Worm (Caenorhabditis elegans): ENCODE data around the gene sdz-6.

DNA sequence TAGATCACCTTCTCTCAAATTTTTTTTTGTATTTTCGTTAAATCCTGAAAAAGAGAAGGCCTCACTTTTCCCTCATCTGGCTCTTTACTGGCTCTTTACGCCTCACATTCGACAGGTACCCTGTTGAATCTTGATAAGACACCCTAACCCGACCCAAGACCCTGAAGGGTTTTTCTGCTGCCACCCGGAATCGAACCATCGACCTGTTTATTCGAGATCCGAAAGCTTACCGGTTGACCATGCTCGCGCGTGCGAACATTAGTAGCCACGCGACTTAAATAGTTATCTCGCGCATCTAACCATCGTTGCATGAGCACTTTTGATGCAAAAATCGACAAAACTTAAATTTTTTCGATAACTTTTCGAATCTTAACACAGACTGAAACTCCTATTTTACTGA is 34.8 kb downstream of the sdz-6 start:
- TF ChIP-seq C34B4.2 (tag; optimal IDR thresholded peaks at IDR 0.05) (no peak), jun-1 (tag; optimal IDR thresholded peaks at IDR 0.05) (no peak), pag-3 (tag; optimal IDR thresholded peaks at IDR 0.05; ENCODE audit: borderline replicate concordance, insufficient read depth) (no peak), ztf-11 (tag; optimal IDR thresholded peaks at IDR 0.05) (no peak), elt-3 (tag; optimal IDR thresholded peaks at IDR 0.05) (no peak), aly-2 (tag; optimal IDR thresholded peaks at IDR 0.05) (no peak), unc-86 (tag; optimal IDR thresholded peaks at IDR 0.05) (no peak), nhr-12 (tag; optimal IDR thresholded peaks at IDR 0.05) (no peak), elt-2 (tag; optimal IDR thresholded peaks at IDR 0.05) (no peak), unc-62 (GFP tag; optimal IDR thresholded peaks at IDR 0.05) (no peak), lin-14 (GFP tag; optimal IDR thresholded peaks at IDR 0.05) (no peak), sox-4 (tag; optimal IDR thresholded peaks at IDR 0.05) (no peak), nhr-76 (tag; optimal IDR thresholded peaks at IDR 0.05) (no peak)
